Worm (Caenorhabditis elegans) whole organism, L4 larva: ENCODE measurements around the gene Y67H2A.2.

ENCODE experiments used
- F37D6.2 ChIP-seq: sonication (generic microtip); optimal IDR thresholded peaks from 2 replicates; lab custom pipeline; 2016; ENCODE audit warnings: mild to moderate bottlenecking, missing genetic modification characterization, missing compliant biosample characterization
- F49E8.2 ChIP-seq: sonication (generic microtip); optimal IDR thresholded peaks from 2 replicates; lab custom pipeline; 2016; ENCODE audit warnings: missing compliant biosample characterization, mild to moderate bottlenecking, missing genetic modification characterization, borderline replicate concordance
- R02D3.7 ChIP-seq: fragments of 150-350 bp; sonication (generic microtip); optimal IDR thresholded peaks from 3 replicates; lab custom pipeline; 2014; ENCODE audit warnings: missing biosample characterization, missing genetic modification characterization
- T26A8.4 ChIP-seq: fragments of 200-800 bp; sonication (Bioruptor generic); IDR thresholded peaks from 2 replicates; pipeline ENCODE4 v1.3.6; 2022; ENCODE audit warnings: missing genetic modification characterization, missing compliant biosample characterization
- Y105C5A.15 ChIP-seq: fragments of 200-800 bp; sonication (Bioruptor generic); IDR thresholded peaks from 2 replicates; pipeline ENCODE4 v1.3.6; 2022; ENCODE audit warnings: missing genetic modification characterization, missing compliant biosample characterization
- Y5F2A.4 ChIP-seq: fragments of 200-800 bp; sonication (Bioruptor generic); optimal IDR thresholded peaks from 2 replicates; lab custom pipeline; 2018; ENCODE audit warnings: mild to moderate bottlenecking, missing genetic modification characterization, missing compliant biosample characterization
- ZK546.5 ChIP-seq, 2 experiments: sonication (generic microtip); optimal IDR thresholded peaks; 2 replicates each; lab custom pipeline; 2017; ENCODE audit warnings: missing biosample characterization in 2 of 2, missing genetic modification characterization in 2 of 2
- aha-1 ChIP-seq: fragments of 150-350 bp; peaks from one replicate; lab custom pipeline; 2014; ENCODE audit warnings: missing biosample characterization, missing genetic modification characterization
- aly-2 ChIP-seq: sonication (generic microtip); optimal IDR thresholded peaks from 2 replicates; lab custom pipeline; 2018; ENCODE audit warnings: missing biosample characterization, missing genetic modification characterization
- ceh-20 ChIP-seq: fragments of 200-800 bp; sonication (Bioruptor generic); IDR thresholded peaks from 2 replicates; pipeline ENCODE4 v1.3.6; 2022; ENCODE audit warnings: missing genetic modification reagents, missing genetic modification characterization, missing compliant biosample characterization
- ceh-32 ChIP-seq: sonication (generic microtip); optimal IDR thresholded peaks from 2 replicates; lab custom pipeline; 2016; ENCODE audit warnings: mild to moderate bottlenecking, missing genetic modification characterization, missing compliant biosample characterization; ENCODE audit not compliant: poor library complexity
- ceh-44 ChIP-seq: fragments of 200-800 bp; sonication (Bioruptor generic); IDR thresholded peaks from 2 replicates; pipeline ENCODE4 v1.3.6; 2022; ENCODE audit warnings: missing genetic modification reagents, missing genetic modification characterization, missing compliant biosample characterization
- ces-1 ChIP-seq: fragments of 150-350 bp; sonication (generic microtip); optimal IDR thresholded peaks from 4 replicates; lab custom pipeline; 2014; ENCODE audit warnings: missing biosample characterization, missing genetic modification reagents, missing genetic modification characterization
- ctbp-1 ChIP-seq: fragments of 200-800 bp; sonication (Bioruptor generic); IDR thresholded peaks from 2 replicates; pipeline ENCODE4 v1.3.6; 2022; ENCODE audit warnings: missing genetic modification reagents, missing genetic modification characterization, missing compliant biosample characterization
- daf-12 ChIP-seq: fragments of 150-350 bp; optimal IDR thresholded peaks from 2 replicates; lab custom pipeline; 2014; ENCODE audit warnings: missing biosample characterization, missing genetic modification reagents, missing genetic modification characterization
- daf-16 ChIP-seq, 3 experiments: sonication (generic microtip); optimal IDR thresholded peaks; 2 replicates each; lab custom pipeline; 2016 to 2017; ENCODE audit warnings: missing genetic modification characterization in 3 of 3, missing genetic modification reagents in 3 of 3, mild to moderate bottlenecking in 2 of 3, missing compliant biosample characterization in 2 of 3, missing biosample characterization in 1 of 3, moderate library complexity in 1 of 3
- dmd-6 ChIP-seq: fragments of 200-800 bp; sonication (Bioruptor generic); IDR thresholded peaks from 2 replicates; pipeline ENCODE4 v1.3.6; 2022; ENCODE audit warnings: missing genetic modification reagents, missing genetic modification characterization, missing compliant biosample characterization
- dmd-9 ChIP-seq: fragments of 200-800 bp; sonication (Bioruptor generic); IDR thresholded peaks from 2 replicates; pipeline ENCODE4 v1.3.6; 2022; ENCODE audit warnings: missing genetic modification reagents, missing genetic modification characterization, missing compliant biosample characterization
- dpl-1 ChIP-seq: fragments of 150-350 bp; optimal IDR thresholded peaks from 2 replicates; lab custom pipeline; 2014; ENCODE audit warnings: missing biosample characterization, missing genetic modification reagents, missing genetic modification characterization
- dve-1 ChIP-seq: sonication (generic microtip); optimal IDR thresholded peaks from 2 replicates; lab custom pipeline; 2017; ENCODE audit warnings: antibody characterized with exemption, mild to moderate bottlenecking, missing genetic modification characterization, missing compliant biosample characterization; ENCODE audit not compliant: insufficient read depth
- gei-8 ChIP-seq: fragments of 200-800 bp; sonication (Bioruptor generic); optimal IDR thresholded peaks from 2 replicates; lab custom pipeline; 2018; ENCODE audit warnings: mild to moderate bottlenecking, missing genetic modification characterization, missing compliant biosample characterization
- hlh-11 ChIP-seq: fragments of 200-800 bp; sonication (Bioruptor generic); optimal IDR thresholded peaks from 2 replicates; lab custom pipeline; 2018; ENCODE audit warnings: mild to moderate bottlenecking, missing genetic modification characterization, missing compliant biosample characterization
- jun-1 ChIP-seq: fragments of 150-350 bp; optimal IDR thresholded peaks from 2 replicates; lab custom pipeline; 2014; ENCODE audit warnings: missing biosample characterization, missing genetic modification reagents, missing genetic modification characterization
- lim-7 ChIP-seq: fragments of 200-800 bp; sonication (Bioruptor generic); IDR thresholded peaks from 2 replicates; pipeline ENCODE4 v1.3.6; 2022; ENCODE audit warnings: missing genetic modification characterization, missing compliant biosample characterization
- lin-38 ChIP-seq: fragments of 200-800 bp; sonication (Bioruptor generic); IDR thresholded peaks from 2 replicates; pipeline ENCODE4 v1.3.6; 2022; ENCODE audit warnings: missing genetic modification reagents, missing genetic modification characterization, missing compliant biosample characterization
- lir-3 ChIP-seq: sonication (generic microtip); optimal IDR thresholded peaks from 2 replicates; lab custom pipeline; 2016; ENCODE audit warnings: mild to moderate bottlenecking, missing genetic modification characterization, missing compliant biosample characterization
- lsy-2 ChIP-seq, 2 experiments: fragments of 150-350 bp in 1 of 2; sonication (generic microtip) in 1 of 2; optimal IDR thresholded peaks; 2 replicates each; lab custom pipeline; 2014 to 2017; ENCODE audit warnings: missing biosample characterization in 2 of 2, missing genetic modification characterization in 2 of 2
- nhr-10 ChIP-seq: fragments of 150-350 bp; optimal IDR thresholded peaks from 2 replicates; lab custom pipeline; 2014; ENCODE audit warnings: missing biosample characterization, missing genetic modification characterization
- nhr-102 ChIP-seq: sonication (generic microtip); optimal IDR thresholded peaks from 2 replicates; lab custom pipeline; 2016; ENCODE audit warnings: mild to moderate bottlenecking, missing genetic modification characterization, moderate library complexity, missing compliant biosample characterization
- nhr-41 ChIP-seq: fragments of 200-800 bp; sonication (Bioruptor generic); IDR thresholded peaks from 2 replicates; pipeline ENCODE4 v1.3.6; 2022; ENCODE audit warnings: missing genetic modification reagents, missing genetic modification characterization, missing compliant biosample characterization
- nhr-76 ChIP-seq: fragments of 150-350 bp; optimal IDR thresholded peaks from 2 replicates; lab custom pipeline; 2014; ENCODE audit warnings: missing biosample characterization, missing genetic modification characterization
- nhr-77 ChIP-seq: fragments of 150-350 bp; optimal IDR thresholded peaks from 2 replicates; lab custom pipeline; 2014; ENCODE audit warnings: missing biosample characterization, missing genetic modification characterization
- pha-4 ChIP-seq, 2 experiments: fragments of 150-350 bp in 1 of 2; fragments of 200-800 bp in 1 of 2; sonication (Bioruptor generic) in 1 of 2; IDR thresholded peaks in 1 of 2; optimal IDR thresholded peaks in 1 of 2; 2 replicates each; pipeline versions ENCODE4 v1.3.6 to Lab custom; 2014 to 2022; ENCODE audit warnings: missing genetic modification characterization in 2 of 2, missing genetic modification reagents in 2 of 2, missing biosample characterization in 1 of 2, missing compliant biosample characterization in 1 of 2
- rbr-2 ChIP-seq: sonication (generic microtip); optimal IDR thresholded peaks from 2 replicates; lab custom pipeline; 2016; ENCODE audit warnings: missing genotype, missing genetic modification characterization, missing compliant biosample characterization
- sdz-12 ChIP-seq: fragments of 200-800 bp; sonication (Bioruptor generic); optimal IDR thresholded peaks from 2 replicates; lab custom pipeline; 2018; ENCODE audit warnings: mild to moderate bottlenecking, missing genetic modification characterization, missing compliant biosample characterization
- skn-1 ChIP-seq: fragments of 150-350 bp; optimal IDR thresholded peaks from 2 replicates; lab custom pipeline; 2014; ENCODE audit warnings: missing biosample characterization, missing genetic modification characterization
- snpc-4 ChIP-seq: fragments of 150-350 bp; optimal IDR thresholded peaks from 2 replicates; lab custom pipeline; 2014; ENCODE audit warnings: missing biosample characterization, missing genetic modification characterization
- spr-1 ChIP-seq: sonication (generic microtip); optimal IDR thresholded peaks from 2 replicates; lab custom pipeline; 2016; ENCODE audit warnings: mild to moderate bottlenecking, missing genetic modification characterization, missing compliant biosample characterization
- spr-3 ChIP-seq: fragments of 200-800 bp; sonication (Bioruptor generic); optimal IDR thresholded peaks from 2 replicates; lab custom pipeline; 2018; ENCODE audit warnings: mild to moderate bottlenecking, missing genetic modification characterization, missing compliant biosample characterization
- tra-1 ChIP-seq: fragments of 200-800 bp; sonication (Bioruptor generic); IDR thresholded peaks from 2 replicates; pipeline ENCODE4 v1.3.6; 2022; ENCODE audit warnings: missing genetic modification reagents, missing genetic modification characterization, missing compliant biosample characterization
- unc-130 ChIP-seq: sonication (generic microtip); optimal IDR thresholded peaks from 2 replicates; lab custom pipeline; 2016; ENCODE audit warnings: missing genetic modification reagents, missing genetic modification characterization, missing compliant biosample characterization
- unc-62 ChIP-seq, 3 experiments: fragments of 150-350 bp in 1 of 3; sonication (generic microtip); optimal IDR thresholded peaks in 2 of 3; peaks in 1 of 3; 1 replicate in 1 of 3; 2 replicates in 2 of 3; lab custom pipeline; 2014 to 2017; ENCODE audit warnings: missing biosample characterization in 3 of 3, missing genetic modification characterization in 3 of 3, missing genetic modification reagents in 3 of 3, missing genotype in 1 of 3
- zfp-2 ChIP-seq: sonication (generic microtip); optimal IDR thresholded peaks from 2 replicates; lab custom pipeline; 2016; ENCODE audit warnings: mild to moderate bottlenecking, missing genetic modification characterization, missing compliant biosample characterization
- ztf-11 ChIP-seq: fragments of 150-350 bp; optimal IDR thresholded peaks from 2 replicates; lab custom pipeline; 2014; ENCODE audit warnings: missing biosample characterization, missing genetic modification characterization

Gene Y67H2A.2

ce11 chrIV:13246961-13247360 lies 50.7 kb downstream of the Y67H2A.2 start, which contains the start of gene JC8.7:
Gene JC8.7 (plus strand): TSS chrIV:13247261.
- TF ChIP-seq lim-7 (GFP tag; lab: Robert Waterston, UW), result no peak
- peak; percentile 45 for TF ChIP-seq aha-1 (tag; lab: Kevin White, UChicago)

ce11 chrIV:13244024-13244423 lies 53.6 kb downstream of the Y67H2A.2 start, which contains the start of gene cox-11:
Gene cox-11 (plus strand): TSS chrIV:13244324.
- TF ChIP-seq spr-3 (GFP tag; lab: Kevin White, UChicago) (no peak), lsy-2 (tag; optimal IDR thresholded peaks at IDR 0.05; lab: Kevin White, UChicago) (no peak), R02D3.7 (tag; lab: Kevin White, UChicago) (no peak), F49E8.2 (tag; lab: Kevin White, UChicago) (no peak), ztf-11 (tag; lab: Kevin White, UChicago) (no peak), daf-16 (GFP tag; optimal IDR thresholded peaks at IDR 0.05; lab: Kevin White, UChicago) (no peak), daf-16 (tag; optimal IDR thresholded peaks at IDR 0.05; lab: Kevin White, UChicago) (no peak), ces-1 (GFP tag; lab: Kevin White, UChicago) (no peak), Y5F2A.4 (GFP tag; lab: Kevin White, UChicago) (no peak), snpc-4 (tag; lab: Kevin White, UChicago) (no peak), jun-1 (no peak), nhr-41 (no peak), ceh-44 (GFP tag; lab: Robert Waterston, UW) (no peak), daf-12 (tag; lab: Kevin White, UChicago) (no peak), F37D6.2 (tag; lab: Kevin White, UChicago) (no peak)

ce11 chrIV:13243375-13243774 lies 54.2 kb downstream of the Y67H2A.2 start, which contains the start of gene JC8.4:
Gene JC8.4 (plus strand): TSS chrIV:13243675.
- TF ChIP-seq unc-130 (no peak), lir-3 (tag; lab: Kevin White, UChicago) (no peak), dmd-6 (no peak), pha-4 (GFP tag; IDR thresholded peaks at IDR 0.05; lab: Robert Waterston, UW) (no peak), pha-4 (tag; optimal IDR thresholded peaks at IDR 0.05; lab: Kevin White, UChicago) (no peak), lin-38 (GFP tag; lab: Robert Waterston, UW) (peak; percentile 50), nhr-102 (tag; lab: Kevin White, UChicago) (no peak), aha-1 (tag; lab: Kevin White, UChicago) (no peak), ceh-20 (GFP tag; lab: Robert Waterston, UW) (no peak)

ce11 chrIV:13241340-13241739 lies 56.3 kb downstream of the Y67H2A.2 start:
- TF ChIP-seq spr-3 (GFP tag; lab: Kevin White, UChicago), result no peak
- no peak for TF ChIP-seq T26A8.4 (GFP tag; lab: Robert Waterston, UW)
- no peak for TF ChIP-seq Y105C5A.15
- TF ChIP-seq lin-38 (GFP tag; lab: Robert Waterston, UW), result 0 out of 2 replicates have a peak, but pooled peaks have one; percentile 5
- no peak for TF ChIP-seq nhr-10 (tag; lab: Kevin White, UChicago)
- no peak for TF ChIP-seq sdz-12
- no peak for TF ChIP-seq ctbp-1
- peak in 1 of 2 experiments; percentile 63 for TF ChIP-seq unc-62 (GFP tag; optimal IDR thresholded peaks at IDR 0.05 in 1 of 2; lab: Kevin White, UChicago)
- TF ChIP-seq unc-62 (tag; optimal IDR thresholded peaks at IDR 0.05; lab: Kevin White, UChicago), result no peak
- peak; percentile 72 for TF ChIP-seq aha-1 (tag; lab: Kevin White, UChicago)
- no peak for TF ChIP-seq dpl-1 (GFP tag; lab: Kevin White, UChicago)

ce11 chrIV:13240842-13241143 lies 56.8 kb downstream of the Y67H2A.2 start, which contains the start of gene lin-54:
Gene lin-54 (plus strand): TSS chrIV:13241044.
- no peak for TF ChIP-seq gei-8 (GFP tag; lab: Kevin White, UChicago)
- no peak for TF ChIP-seq tra-1 (GFP tag; lab: Robert Waterston, UW)
- no peak for TF ChIP-seq dmd-9 (GFP tag; lab: Robert Waterston, UW)
- TF ChIP-seq ztf-11 (tag; lab: Kevin White, UChicago), result no peak
- no peak for TF ChIP-seq nhr-76 (tag; lab: Kevin White, UChicago)
- TF ChIP-seq Y5F2A.4 (GFP tag; lab: Kevin White, UChicago), result no peak
- TF ChIP-seq aly-2, result no peak
- TF ChIP-seq skn-1 (tag; lab: Kevin White, UChicago), result no peak
- no peak for TF ChIP-seq ZK546.5 (tag; optimal IDR thresholded peaks at IDR 0.05; lab: Kevin White, UChicago)
- TF ChIP-seq lir-3 (tag; lab: Kevin White, UChicago), result no peak
- no peak for TF ChIP-seq ceh-32 (tag; lab: Kevin White, UChicago)
- no peak for TF ChIP-seq zfp-2
- no peak for TF ChIP-seq dve-1 (tag; lab: Kevin White, UChicago)
- TF ChIP-seq rbr-2 (tag; lab: Kevin White, UChicago), result no peak
- no peak for TF ChIP-seq spr-1 (tag; lab: Kevin White, UChicago)
- TF ChIP-seq hlh-11 (tag; lab: Kevin White, UChicago), result no peak
- TF ChIP-seq ctbp-1, result no peak
- no peak for TF ChIP-seq nhr-77 (tag; lab: Kevin White, UChicago)
